Worm (Caenorhabditis elegans) whole organism, midembryonic: ENCODE results near the gene C39F7.5.

Source experiments
- cog-1 ChIP-seq: sonication (generic microtip); optimal IDR thresholded peaks from 2 replicates; lab custom pipeline; 2016; ENCODE audit warnings: missing genetic modification characterization, missing compliant biosample characterization
- flt-1 ChIP-seq: fragments of 200-800 bp; sonication (Bioruptor generic); IDR thresholded peaks from 2 replicates; pipeline ENCODE4 v1.3.6; 2022; ENCODE audit warnings: missing genetic modification characterization, missing compliant biosample characterization
- tab-1 ChIP-seq: fragments of 200-800 bp; sonication (Bioruptor generic); IDR thresholded peaks from 2 replicates; pipeline ENCODE4 v1.3.6; 2022; ENCODE audit warnings: missing genetic modification characterization, missing compliant biosample characterization
- ztf-29 ChIP-seq: fragments of 200-800 bp; sonication (Bioruptor generic); IDR thresholded peaks from 2 replicates; pipeline ENCODE4 v1.3.6; 2022; ENCODE audit warnings: missing genetic modification reagents, missing genetic modification characterization, missing compliant biosample characterization

DNA sequence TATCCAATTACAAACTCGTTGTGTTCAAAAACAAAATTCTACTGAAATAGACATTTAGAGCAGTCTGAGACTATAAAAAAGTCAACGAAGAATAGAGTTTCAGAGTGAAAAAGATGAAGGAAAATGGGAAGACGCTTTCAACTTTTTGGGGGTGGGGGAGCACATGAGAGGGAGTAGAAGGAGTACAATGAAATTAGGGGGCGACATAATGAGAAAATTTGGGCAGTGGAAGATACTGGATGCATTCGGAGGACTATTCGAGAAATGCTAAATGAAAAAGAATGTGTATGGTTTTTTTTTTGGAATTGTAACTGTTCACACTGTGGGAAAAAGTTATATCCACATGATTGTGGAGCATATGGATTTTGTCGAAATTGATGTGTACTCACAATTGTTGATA is 48.7 kb downstream of the C39F7.5 start:
- TF ChIP-seq flt-1 = no peak
- TF ChIP-seq cog-1 = no peak
- TF ChIP-seq ztf-29 (GFP tag; lab: Robert Waterston, UW) = no peak
- no peak for TF ChIP-seq tab-1 (GFP tag; lab: Robert Waterston, UW)
